Worm (Caenorhabditis elegans): ENCODE measurements around the gene gsr-1.

The gsr-1 gene

ce11 chrIII:3670336-3670735, 19.6 kb downstream of the gsr-1 start, which contains the start of gene C46F11.6:
Gene C46F11.6, minus strand, starts transcription at chrIII:3670436.
- no peak for TF ChIP-seq sox-4 (tag; optimal IDR thresholded peaks at IDR 0.05)
- TF ChIP-seq fos-1 (tag; optimal IDR thresholded peaks at IDR 0.05), result no peak
- TF ChIP-seq egl-27 (tag; optimal IDR thresholded peaks at IDR 0.05), result no peak
- TF ChIP-seq unc-62 (GFP tag; optimal IDR thresholded peaks at IDR 0.05), result no peak
- TF ChIP-seq Y116A8C.19 (tag; optimal IDR thresholded peaks at IDR 0.05; ENCODE audit: borderline replicate concordance), result no peak
- no peak for TF ChIP-seq C34B4.2 (tag; optimal IDR thresholded peaks at IDR 0.05)
- TF ChIP-seq unc-30 (tag; optimal IDR thresholded peaks at IDR 0.05), result no peak
- TF ChIP-seq aha-1 (tag; optimal IDR thresholded peaks at IDR 0.05), result no peak
- TF ChIP-seq unc-130 (tag; optimal IDR thresholded peaks at IDR 0.05), result no peak
- no peak for TF ChIP-seq vab-15 (tag; optimal IDR thresholded peaks at IDR 0.05)
- no peak for TF ChIP-seq xbp-1 (tag; optimal IDR thresholded peaks at IDR 0.05)

ce11 chrIII:3670984-3671383, 20.3 kb downstream of the gsr-1 start:
- no peak for TF ChIP-seq lin-13 (GFP tag; optimal IDR thresholded peaks at IDR 0.05)
- TF ChIP-seq nhr-47 (tag; optimal IDR thresholded peaks at IDR 0.05), result peak; percentile 71
- TF ChIP-seq snu-23 (GFP tag; optimal IDR thresholded peaks at IDR 0.05), result no peak
- no peak for TF ChIP-seq lin-35 (GFP tag; optimal IDR thresholded peaks at IDR 0.05)
- no peak for TF ChIP-seq ceh-8 (GFP tag; optimal IDR thresholded peaks at IDR 0.05)
- peak; percentile 57 for TF ChIP-seq egl-13 (tag; optimal IDR thresholded peaks at IDR 0.05)
- TF ChIP-seq lsy-2 (tag; optimal IDR thresholded peaks at IDR 0.05), result peak; percentile 13 to 18
- TF ChIP-seq tlp-1 (tag; optimal IDR thresholded peaks at IDR 0.05), result no peak
- TF ChIP-seq nhr-77 (tag; optimal IDR thresholded peaks at IDR 0.05), result peak; percentile 3
- TF ChIP-seq blmp-1 (tag; optimal IDR thresholded peaks at IDR 0.05), result no peak
- TF ChIP-seq unc-130 (tag; optimal IDR thresholded peaks at IDR 0.05), result no peak
- no peak for TF ChIP-seq hlh-4 (tag; optimal IDR thresholded peaks at IDR 0.05)
- TF ChIP-seq nhr-85 (tag), result no peak
- TF ChIP-seq efl-3 (GFP tag; optimal IDR thresholded peaks at IDR 0.05), result no peak
- no peak for TF ChIP-seq xbp-1 (tag; optimal IDR thresholded peaks at IDR 0.05)
- TF ChIP-seq elt-3 (tag; optimal IDR thresholded peaks at IDR 0.05), result no peak
- TF ChIP-seq nhr-90 (tag; optimal IDR thresholded peaks at IDR 0.05; ENCODE audit: poor library complexity), result no peak
- no peak for TF ChIP-seq nhr-19 (GFP tag; conservative IDR thresholded peaks at IDR 0.05)
- no peak for TF ChIP-seq ztf-4 (tag; optimal IDR thresholded peaks at IDR 0.05)
- TF ChIP-seq snpc-4 (tag; optimal IDR thresholded peaks at IDR 0.05), result no peak
- TF ChIP-seq zip-4 (GFP tag; optimal IDR thresholded peaks at IDR 0.05), result no peak
- TF ChIP-seq Y116A8C.19 (tag; optimal IDR thresholded peaks at IDR 0.05; ENCODE audit: borderline replicate concordance), result no peak
- TF ChIP-seq pag-3 (tag; optimal IDR thresholded peaks at IDR 0.05; ENCODE audit: borderline replicate concordance, insufficient read depth), result no peak
- TF ChIP-seq hlh-17 (GFP tag; optimal IDR thresholded peaks at IDR 0.05; ENCODE audit: borderline replicate concordance), result no peak
- TF ChIP-seq unc-98 (GFP tag; IDR thresholded peaks at IDR 0.05), result no peak
- TF ChIP-seq mep-1 (tag; optimal IDR thresholded peaks at IDR 0.05), result no peak
- TF ChIP-seq nhr-28 (tag; optimal IDR thresholded peaks at IDR 0.05), result no peak
- no peak for TF ChIP-seq nhr-20 (tag; optimal IDR thresholded peaks at IDR 0.05)
- TF ChIP-seq fkh-8 (tag; optimal IDR thresholded peaks at IDR 0.05), result peak; percentile 82
- no peak for TF ChIP-seq C16A3.4 (tag; optimal IDR thresholded peaks at IDR 0.05)
- TF ChIP-seq ceh-82 (tag; optimal IDR thresholded peaks at IDR 0.05), result peak in 1 of 3 experiments; percentile 9
- no peak for TF ChIP-seq ama-1 (optimal IDR thresholded peaks at IDR 0.05)
- no peak for TF ChIP-seq fos-1 (tag; optimal IDR thresholded peaks at IDR 0.05)
- no peak for TF ChIP-seq sox-4 (tag; optimal IDR thresholded peaks at IDR 0.05)
- TF ChIP-seq lin-39 (tag; optimal IDR thresholded peaks at IDR 0.05), result no peak
- TF ChIP-seq ztf-11 (tag; optimal IDR thresholded peaks at IDR 0.05), result no peak
- no peak for TF ChIP-seq C34B4.2 (tag; optimal IDR thresholded peaks at IDR 0.05)
- peak; percentile 59 for TF ChIP-seq nhr-71 (tag; optimal IDR thresholded peaks at IDR 0.05)
- TF ChIP-seq zag-1 (tag; optimal IDR thresholded peaks at IDR 0.05), result no peak
- TF ChIP-seq nhr-76 (tag; optimal IDR thresholded peaks at IDR 0.05), result no peak
- TF ChIP-seq sup-37 (GFP tag; optimal IDR thresholded peaks at IDR 0.05), result no peak
- TF ChIP-seq pax-3 (tag; optimal IDR thresholded peaks at IDR 0.05), result no peak
- no peak for TF ChIP-seq lir-3 (tag; optimal IDR thresholded peaks at IDR 0.05; ENCODE audit: poor library complexity)
- no peak for TF ChIP-seq aha-1 (tag; optimal IDR thresholded peaks at IDR 0.05)
- no peak for TF ChIP-seq unc-30 (tag; optimal IDR thresholded peaks at IDR 0.05)
- no peak for TF ChIP-seq skn-1 (tag; optimal IDR thresholded peaks at IDR 0.05)
- TF ChIP-seq ets-5 (GFP tag; IDR thresholded peaks at IDR 0.05), result no peak
